Fruit fly (Drosophila melanogaster) whole organism, embryonic: ENCODE data around the gene CG46318.

ENCODE experiments used
- Blimp-1 ChIP-seq: fragments of 200-800 bp; sonication (Bioruptor generic); optimal IDR thresholded peaks from 3 replicates; lab custom pipeline; 2018; ENCODE audit warnings: missing biosample characterization, missing genetic modification characterization, mild to moderate bottlenecking, moderate library complexity, missing genetic modification reagents
- CG10431 ChIP-seq: fragments of 200-800 bp; sonication (Bioruptor generic); optimal IDR thresholded peaks from 3 replicates; lab custom pipeline; 2018; ENCODE audit warnings: missing biosample characterization, mild to moderate bottlenecking, missing genetic modification characterization
- CG14667 ChIP-seq: fragments of 200-800 bp; sonication (Bioruptor generic); IDR thresholded peaks from 2 replicates; pipeline ENCODE4 v1.3.6; 2022; ENCODE audit warnings: missing biosample characterization, missing genetic modification characterization
- CG17802 ChIP-seq: fragments of 200-800 bp; sonication (Bioruptor generic); optimal IDR thresholded peaks from 2 replicates; lab custom pipeline; 2018; ENCODE audit warnings: missing biosample characterization, mild to moderate bottlenecking, missing genetic modification characterization, moderate library complexity
- CG1832 ChIP-seq: fragments of 200-800 bp; sonication (Bioruptor generic); optimal IDR thresholded peaks from 2 replicates; lab custom pipeline; 2017; ENCODE audit warnings: missing biosample characterization, mild to moderate bottlenecking, missing genetic modification characterization, inconsistent platforms
- CG2202 ChIP-seq: fragments of 200-800 bp; sonication (Bioruptor generic); optimal IDR thresholded peaks from 2 replicates; lab custom pipeline; 2018; ENCODE audit warnings: missing biosample characterization, mild to moderate bottlenecking, missing genetic modification characterization
- CG31224 ChIP-seq: fragments of 200-800 bp; sonication (Bioruptor generic); IDR thresholded peaks from 2 replicates; pipeline ENCODE4 v1.3.6; 2022; ENCODE audit warnings: missing biosample characterization, missing genetic modification characterization
- CG6254 ChIP-seq: fragments of 200-800 bp; sonication (Bioruptor generic); optimal IDR thresholded peaks from 3 replicates; lab custom pipeline; 2017; ENCODE audit warnings: mild to moderate bottlenecking, missing biosample characterization, missing genetic modification reagents, missing genetic modification characterization
- CG8089 ChIP-seq: fragments of 200-800 bp; sonication (Bioruptor generic); optimal IDR thresholded peaks from 3 replicates; lab custom pipeline; 2016; ENCODE audit warnings: missing biosample characterization, missing genetic modification characterization
- CG8478 ChIP-seq: fragments of >200 bp; optimal IDR thresholded peaks from 2 replicates; lab custom pipeline; 2018
- CG9727 ChIP-seq: fragments of 200-800 bp; sonication (Bioruptor generic); optimal IDR thresholded peaks from 3 replicates; lab custom pipeline; 2017; ENCODE audit warnings: missing biosample characterization, mild to moderate bottlenecking, missing genetic modification characterization
- CTCF ChIP-seq: fragments of 200-800 bp; sonication (Bioruptor generic); optimal IDR thresholded peaks from 2 replicates; lab custom pipeline; 2017; ENCODE audit warnings: missing biosample characterization, mild to moderate bottlenecking, missing genetic modification characterization, moderate library complexity
- D19B ChIP-seq: fragments of 200-800 bp; sonication (Bioruptor generic); optimal IDR thresholded peaks from 2 replicates; lab custom pipeline; 2017; ENCODE audit warnings: missing biosample characterization, mild to moderate bottlenecking, missing genetic modification characterization
- Dll ChIP-seq: fragments of 200-800 bp; sonication (Bioruptor generic); IDR thresholded peaks from 4 replicates; pipeline ENCODE4 v1.3.6; 2022; ENCODE audit warnings: missing biosample characterization, missing genetic modification characterization; ENCODE audit not compliant: partially characterized antibody
- Dp ChIP-seq: fragments of 200-800 bp; sonication (Bioruptor generic); optimal IDR thresholded peaks from 2 replicates; lab custom pipeline; 2018; ENCODE audit warnings: missing biosample characterization, mild to moderate bottlenecking, missing genetic modification characterization, moderate library complexity
- Dref ChIP-seq: fragments of 200-800 bp; sonication (Bioruptor generic); IDR thresholded peaks from 2 replicates; pipeline ENCODE4 v1.3.6; 2022; ENCODE audit warnings: missing biosample characterization, missing genetic modification characterization
- E2f2 ChIP-seq: fragments of 200-800 bp; sonication (Bioruptor generic); IDR thresholded peaks from 2 replicates; pipeline ENCODE4 v1.3.6; 2022; ENCODE audit warnings: missing biosample characterization, missing genetic modification characterization
- Ets97D ChIP-seq: fragments of 200-800 bp; sonication (Bioruptor generic); optimal IDR thresholded peaks from 3 replicates; lab custom pipeline; 2016; ENCODE audit warnings: missing biosample characterization, missing genetic modification characterization
- Med ChIP-seq: fragments of 200-800 bp; sonication (Bioruptor generic); peaks from one replicate; lab custom pipeline; 2016; ENCODE audit warnings: missing biosample characterization, missing genetic modification characterization, mild to moderate bottlenecking, inconsistent platforms, moderate library complexity
- Mes4 ChIP-seq: fragments of 200-800 bp; sonication (Bioruptor generic); optimal IDR thresholded peaks from 2 replicates; lab custom pipeline; 2016; ENCODE audit warnings: missing biosample characterization, missing genetic modification characterization
- Pdp1 ChIP-seq, 2 experiments: fragments of 200-800 bp; sonication (Bioruptor generic); optimal IDR thresholded peaks; 3 replicates each; lab custom pipeline; 2016; ENCODE audit warnings: missing biosample characterization in 2 of 2, missing genetic modification characterization in 2 of 2, mild to moderate bottlenecking in 1 of 2, moderate library complexity in 1 of 2
- Ssrp ChIP-seq: fragments of 200-800 bp; sonication (Bioruptor generic); optimal IDR thresholded peaks from 2 replicates; lab custom pipeline; 2018; ENCODE audit warnings: missing biosample characterization, mild to moderate bottlenecking, missing genetic modification characterization, moderate library complexity
- Usf ChIP-seq: fragments of 200-800 bp; sonication (Bioruptor generic); optimal IDR thresholded peaks from 2 replicates; lab custom pipeline; 2017; ENCODE audit warnings: missing genotype, missing biosample characterization, missing genetic modification characterization
- bbx ChIP-seq: fragments of 200-800 bp; sonication (Bioruptor generic); IDR thresholded peaks from 2 replicates; pipeline ENCODE4 v1.3.6; 2022; ENCODE audit warnings: missing biosample characterization, missing genetic modification characterization; ENCODE audit not compliant: partially characterized antibody
- btn ChIP-seq: fragments of 200-800 bp; sonication (Bioruptor generic); optimal IDR thresholded peaks from 2 replicates; lab custom pipeline; 2016; ENCODE audit warnings: missing biosample characterization, missing genetic modification characterization
- caup ChIP-seq: fragments of 200-800 bp; sonication (Bioruptor generic); optimal IDR thresholded peaks from 3 replicates; lab custom pipeline; 2017; ENCODE audit warnings: missing biosample characterization, mild to moderate bottlenecking, missing genetic modification characterization, moderate library complexity; ENCODE audit not compliant: severe bottlenecking
- chif ChIP-seq, 2 experiments: fragments of 200-800 bp; sonication (Bioruptor generic); optimal IDR thresholded peaks; 3 replicates each; lab custom pipeline; 2016; ENCODE audit warnings: missing biosample characterization in 2 of 2, missing genetic modification characterization in 2 of 2
- chinmo ChIP-seq: fragments of 200-800 bp; sonication (Bioruptor generic); IDR thresholded peaks from 4 replicates; pipeline ENCODE4 v1.3.6; 2022; ENCODE audit warnings: missing biosample characterization, missing genetic modification characterization; ENCODE audit not compliant: partially characterized antibody
- dati ChIP-seq: fragments of 200-800 bp; sonication (Bioruptor generic); IDR thresholded peaks from 2 replicates; pipeline ENCODE4 v1.3.6; 2022; ENCODE audit warnings: missing biosample characterization, missing genetic modification characterization
- emc ChIP-seq: fragments of 200-800 bp; sonication (Bioruptor generic); optimal IDR thresholded peaks from 2 replicates; lab custom pipeline; 2016; ENCODE audit warnings: missing biosample characterization, missing genetic modification characterization
- ewg ChIP-seq: fragments of 200-800 bp; sonication (Bioruptor generic); optimal IDR thresholded peaks from 3 replicates; lab custom pipeline; 2017; ENCODE audit warnings: mild to moderate bottlenecking, missing biosample characterization, missing genetic modification reagents, missing genetic modification characterization
- fd64A ChIP-seq: fragments of 200-800 bp; sonication (Bioruptor generic); optimal IDR thresholded peaks from 3 replicates; lab custom pipeline; 2018; ENCODE audit warnings: missing biosample characterization, mild to moderate bottlenecking, missing genetic modification characterization
- gcm2 ChIP-seq: fragments of 200-800 bp; sonication (Bioruptor generic); optimal IDR thresholded peaks from 2 replicates; lab custom pipeline; 2016; ENCODE audit warnings: missing biosample characterization, missing genetic modification characterization
- gem ChIP-seq: fragments of 200-800 bp; sonication (Bioruptor generic); optimal IDR thresholded peaks from 2 replicates; lab custom pipeline; 2019; ENCODE audit warnings: missing biosample characterization, mild to moderate bottlenecking, missing genetic modification characterization, moderate library complexity
- gfzf ChIP-seq: fragments of 200-800 bp; sonication (Bioruptor generic); optimal IDR thresholded peaks from 2 replicates; lab custom pipeline; 2016; ENCODE audit warnings: missing biosample characterization, mild to moderate bottlenecking, missing genetic modification characterization, moderate library complexity
- lmd ChIP-seq: fragments of 200-800 bp; sonication (Bioruptor generic); IDR thresholded peaks from 2 replicates; pipeline ENCODE4 v1.3.6; 2022; ENCODE audit warnings: missing biosample characterization, missing genetic modification characterization
- nerfin-1 ChIP-seq: fragments of 200-800 bp; sonication (Bioruptor generic); optimal IDR thresholded peaks from 3 replicates; lab custom pipeline; 2019; ENCODE audit warnings: missing biosample characterization, mild to moderate bottlenecking, missing genetic modification characterization, moderate library complexity
- org-1 ChIP-seq: fragments of 200-800 bp; sonication (Bioruptor generic); optimal IDR thresholded peaks from 2 replicates; lab custom pipeline; 2017; ENCODE audit warnings: missing biosample characterization, missing genetic modification characterization
- pnt ChIP-seq: fragments of 200-800 bp; sonication (Bioruptor generic); optimal IDR thresholded peaks from 3 replicates; lab custom pipeline; 2016; ENCODE audit warnings: missing biosample characterization, missing genetic modification characterization
- salm ChIP-seq: fragments of 200-800 bp; sonication (Bioruptor generic); optimal IDR thresholded peaks from 2 replicates; lab custom pipeline; 2018; ENCODE audit warnings: missing biosample characterization, mild to moderate bottlenecking, missing genetic modification characterization
- sim ChIP-seq: fragments of 200-800 bp; sonication (Bioruptor generic); IDR thresholded peaks from 2 replicates; pipeline ENCODE4 v1.3.6; 2022; ENCODE audit warnings: missing biosample characterization, missing genetic modification characterization
- slbo ChIP-seq: fragments of 200-800 bp; sonication (Bioruptor generic); IDR thresholded peaks from 2 replicates; pipeline ENCODE4 v1.3.6; 2022; ENCODE audit warnings: missing biosample characterization, missing genetic modification characterization
- trem ChIP-seq: fragments of 200-800 bp; optimal IDR thresholded peaks from 3 replicates; lab custom pipeline; 2019; ENCODE audit warnings: missing biosample characterization, mild to moderate bottlenecking, missing genetic modification characterization, moderate library complexity
- z ChIP-seq: fragments of 200-800 bp; sonication (Bioruptor generic); IDR thresholded peaks from 3 replicates; pipeline ENCODE4 v1.3.6; 2022; ENCODE audit warnings: missing biosample characterization, missing genetic modification characterization

CG46318 gene

dm6 chr3R:18677500-18677940 is 2.9 kb upstream of the CG46318 start, which contains the start of the genes dind and CG7706 (continued):
- TF ChIP-seq gcm2 (GFP tag; lab: Kevin White, UChicago), result no peak
- no peak for TF ChIP-seq pnt
- peak in 1 of 2 experiments; percentile 8 for TF ChIP-seq chif (GFP tag; optimal IDR thresholded peaks at IDR 0.05; lab: Kevin White, UChicago)
- peak; percentile 99 for TF ChIP-seq nerfin-1 (tag; lab: Kevin White, UChicago)
- no peak for TF ChIP-seq Mes4
- no peak for TF ChIP-seq lmd
- TF ChIP-seq Dll, result no peak
- no peak for TF ChIP-seq CG14667 (GFP tag; lab: Robert Waterston, UW)
- no peak for TF ChIP-seq emc (GFP tag; lab: Kevin White, UChicago)
- TF ChIP-seq dati (GFP tag; lab: Robert Waterston, UW), result no peak
- no peak for TF ChIP-seq sim (GFP tag; lab: Robert Waterston, UW)
- TF ChIP-seq CTCF (GFP tag; lab: Kevin White, UChicago), result no peak
- peak; percentile 72 for TF ChIP-seq gfzf (GFP tag; lab: Kevin White, UChicago)
- no peak for TF ChIP-seq Pdp1 (GFP tag; optimal IDR thresholded peaks at IDR 0.05; lab: Kevin White, UChicago)
- TF ChIP-seq Ssrp (tag; lab: Kevin White, UChicago), result no peak
- TF ChIP-seq CG6254, result no peak
- no peak for TF ChIP-seq Blimp-1
- no peak for TF ChIP-seq btn (GFP tag; lab: Kevin White, UChicago)
- TF ChIP-seq trem (tag; lab: Kevin White, UChicago), result peak; percentile 70
- TF ChIP-seq CG2202 (tag; lab: Kevin White, UChicago), result no peak
- peak; percentile 42; the same call in 1 of the 2 replicates for TF ChIP-seq slbo
- no peak for TF ChIP-seq D19B (GFP tag; lab: Kevin White, UChicago)
- peak; percentile 59 for TF ChIP-seq CG17802 (tag; lab: Kevin White, UChicago)

- TF ChIP-seq CG31224 (GFP tag; lab: Robert Waterston, UW) (0 out of 2 replicates have a peak, but pooled peaks have one; percentile 14), Mes4 (no peak), CG1832 (GFP tag; lab: Kevin White, UChicago) (no peak), bbx (no peak), chinmo (GFP tag; lab: Robert Waterston, UW) (0 out of 4 replicates have a peak, but pooled peaks have one; percentile 38), CG8478 (peak; percentile 12), CG10431 (GFP tag; lab: Kevin White, UChicago) (no peak), Dp (GFP tag; lab: Kevin White, UChicago) (peak; percentile 2), z (GFP tag; lab: Robert Waterston, UW) (no peak), ewg (GFP tag; lab: Kevin White, UChicago) (peak; percentile 26), org-1 (GFP tag; lab: Kevin White, UChicago) (no peak), Med (peak; percentile 73), Ets97D (no peak), CG8089 (no peak), E2f2 (GFP tag; lab: Robert Waterston, UW) (peak; percentile 51), caup (GFP tag; lab: Kevin White, UChicago) (no peak)
- TF ChIP-seq, all 482 proteins: peak for 7
Observed at dm6 chr3R:18681054-18681453, 650 bp downstream of the CG46318 start.

dm6 chr3R:18692619-18693018 is 12.2 kb downstream of the CG46318 start, which contains the start of gene Muc91C:
Gene Muc91C, minus strand, starts transcription at chr3R:18692719.
- TF ChIP-seq salm (tag; lab: Kevin White, UChicago) (no peak), gem (tag; lab: Kevin White, UChicago) (no peak), CG9727 (GFP tag; lab: Kevin White, UChicago) (no peak), fd64A (GFP tag; lab: Kevin White, UChicago) (no peak), Usf (GFP tag; lab: Kevin White, UChicago) (no peak), Dref (GFP tag; lab: Robert Waterston, UW) (no peak)
